Fruit fly (Drosophila melanogaster) whole organism, prepupa: ENCODE results near the gene Trf.

Experiments
- CG1621 ChIP-seq: fragments of 200-800 bp; sonication (Bioruptor generic); optimal IDR thresholded peaks from 3 replicates; lab custom pipeline; 2018; ENCODE audit warnings: missing biosample characterization, mild to moderate bottlenecking, missing genetic modification characterization
- CG3032 ChIP-seq: fragments of 200-800 bp; optimal IDR thresholded peaks from 2 replicates; lab custom pipeline; 2019; ENCODE audit warnings: missing biosample characterization, mild to moderate bottlenecking, missing genetic modification characterization, moderate library complexity
- CG4318 ChIP-seq: fragments of 200-800 bp; sonication (Bioruptor generic); optimal IDR thresholded peaks from 3 replicates; lab custom pipeline; 2017; ENCODE audit warnings: missing biosample characterization, mild to moderate bottlenecking, missing genetic modification characterization
- CG6792 ChIP-seq: fragments of 200-800 bp; sonication (Bioruptor generic); optimal IDR thresholded peaks from 3 replicates; lab custom pipeline; 2016; ENCODE audit warnings: missing biosample characterization, missing genetic modification characterization
- CG8319 ChIP-seq: fragments of 200-800 bp; sonication (Bioruptor generic); optimal IDR thresholded peaks from 3 replicates; lab custom pipeline; 2016; ENCODE audit warnings: missing biosample characterization, missing genetic modification characterization
- Eip75B ChIP-seq: fragments of 200-800 bp; sonication (Bioruptor generic); optimal IDR thresholded peaks from 3 replicates; lab custom pipeline; 2016; ENCODE audit warnings: missing biosample characterization, missing genetic modification characterization
- Lpt ChIP-seq: fragments of 200-800 bp; sonication (Bioruptor generic); optimal IDR thresholded peaks from 3 replicates; lab custom pipeline; 2016; ENCODE audit warnings: missing biosample characterization, missing genetic modification characterization
- Smox ChIP-seq: fragments of 200-800 bp; sonication (Bioruptor generic); optimal IDR thresholded peaks from 3 replicates; lab custom pipeline; 2016; ENCODE audit warnings: missing biosample characterization, missing genetic modification characterization
- dac ChIP-seq: fragments of 200-800 bp; sonication (Bioruptor generic); optimal IDR thresholded peaks from 2 replicates; lab custom pipeline; 2017; ENCODE audit warnings: missing biosample characterization, mild to moderate bottlenecking, missing genetic modification characterization
- eg ChIP-seq: fragments of 200-800 bp; sonication (Bioruptor generic); IDR thresholded peaks from 3 replicates; pipeline ENCODE4 v1.3.6; 2022; ENCODE audit warnings: missing biosample characterization, missing genetic modification characterization
- fd59A ChIP-seq: fragments of 200-800 bp; sonication (Bioruptor generic); optimal IDR thresholded peaks from 2 replicates; lab custom pipeline; 2017; ENCODE audit warnings: missing biosample characterization, mild to moderate bottlenecking, missing genetic modification characterization, missing genetic modification reagents
- spab ChIP-seq: fragments of 200-800 bp; sonication (Bioruptor generic); optimal IDR thresholded peaks from 2 replicates; lab custom pipeline; 2017; ENCODE audit warnings: missing biosample characterization, mild to moderate bottlenecking, missing genetic modification characterization, missing genetic modification reagents

dm6 chr2L:8116632-8117193, 44.0 kb downstream of the Trf start:
- TF ChIP-seq fd59A, result no peak
- TF ChIP-seq spab (GFP tag; lab: Kevin White, UChicago), result no peak
- no peak for TF ChIP-seq CG3032
- TF ChIP-seq Eip75B (GFP tag; lab: Kevin White, UChicago), result no peak
- TF ChIP-seq CG6792, result no peak
- no peak for TF ChIP-seq Lpt (GFP tag; lab: Kevin White, UChicago)
- TF ChIP-seq eg, result no peak
- TF ChIP-seq CG4318, result no peak
- no peak for TF ChIP-seq dac
- no peak for TF ChIP-seq CG8319 (GFP tag; lab: Kevin White, UChicago)
- no peak for TF ChIP-seq CG1621 (tag; lab: Kevin White, UChicago)
- TF ChIP-seq Smox (GFP tag; lab: Kevin White, UChicago), result no peak
